Fruit fly (Drosophila melanogaster) whole organism, embryonic: ENCODE data around the gene CG5509.

Experiments used
- BtbVII ChIP-seq: fragments of 200-800 bp; sonication (Bioruptor generic); optimal IDR thresholded peaks from 3 replicates; lab custom pipeline; 2017; ENCODE audit warnings: missing biosample characterization, mild to moderate bottlenecking, missing genetic modification characterization
- CG11085 ChIP-seq: fragments of 200-800 bp; sonication (Bioruptor generic); IDR thresholded peaks from 2 replicates; pipeline ENCODE4 v1.3.6; 2022; ENCODE audit warnings: missing biosample characterization, missing genetic modification characterization
- CG18599 ChIP-seq: fragments of 200-800 bp; sonication (Bioruptor generic); optimal IDR thresholded peaks from 3 replicates; lab custom pipeline; 2017; ENCODE audit warnings: missing biosample characterization, missing genetic modification characterization, mild to moderate bottlenecking, moderate library complexity, missing genetic modification reagents
- CG2120 ChIP-seq: fragments of 200-800 bp; sonication (Bioruptor generic); optimal IDR thresholded peaks from 3 replicates; lab custom pipeline; 2016; ENCODE audit warnings: missing biosample characterization, missing genetic modification characterization
- CG2129 ChIP-seq: fragments of 200-800 bp; sonication (Bioruptor generic); IDR thresholded peaks from 2 replicates; pipeline ENCODE4 v1.3.6; 2022; ENCODE audit warnings: missing biosample characterization, missing genetic modification characterization; ENCODE audit not compliant: partially characterized antibody
- CG3163 ChIP-seq: fragments of 200-800 bp; sonication (Bioruptor generic); optimal IDR thresholded peaks from 3 replicates; lab custom pipeline; 2016; ENCODE audit warnings: missing biosample characterization, missing genetic modification characterization
- CG33557 ChIP-seq: fragments of 200-800 bp; sonication (Bioruptor generic); optimal IDR thresholded peaks from 2 replicates; lab custom pipeline; 2019; ENCODE audit warnings: missing biosample characterization, mild to moderate bottlenecking, missing genetic modification characterization, moderate library complexity
- CG4617 ChIP-seq: fragments of 200-800 bp; sonication (Bioruptor generic); optimal IDR thresholded peaks from 3 replicates; lab custom pipeline; 2016; ENCODE audit warnings: missing biosample characterization, missing genetic modification characterization, borderline replicate concordance
- CG4730 ChIP-seq: fragments of 200-800 bp; sonication (Bioruptor generic); IDR thresholded peaks from 2 replicates; pipeline ENCODE4 v1.3.6; 2022; ENCODE audit warnings: missing biosample characterization, missing genetic modification characterization
- CG5180 ChIP-seq: fragments of 200-800 bp; sonication (Bioruptor generic); optimal IDR thresholded peaks from 3 replicates; lab custom pipeline; 2017; ENCODE audit warnings: missing biosample characterization, missing genetic modification characterization, mild to moderate bottlenecking, moderate library complexity, missing genetic modification reagents
- CG7786 ChIP-seq: fragments of 200-800 bp; sonication (Bioruptor generic); optimal IDR thresholded peaks from 2 replicates; lab custom pipeline; 2016; ENCODE audit warnings: missing biosample characterization, missing genetic modification characterization
- CG8089 ChIP-seq: fragments of 200-800 bp; sonication (Bioruptor generic); optimal IDR thresholded peaks from 3 replicates; lab custom pipeline; 2016; ENCODE audit warnings: missing biosample characterization, missing genetic modification characterization
- CG8359 ChIP-seq: fragments of 200-800 bp; sonication (Bioruptor generic); optimal IDR thresholded peaks from 2 replicates; lab custom pipeline; 2017; ENCODE audit warnings: missing biosample characterization, mild to moderate bottlenecking, missing genetic modification characterization, borderline replicate concordance
- CG9876 ChIP-seq: fragments of 200-800 bp; sonication (Bioruptor generic); optimal IDR thresholded peaks from 2 replicates; lab custom pipeline; 2016; ENCODE audit warnings: missing biosample characterization, missing genetic modification characterization
- CkIIα-i1 ChIP-seq: fragments of 200-800 bp; sonication (Bioruptor generic); IDR thresholded peaks from 2 replicates; pipeline ENCODE4 v1.3.6; 2022; ENCODE audit warnings: missing biosample characterization, missing genetic modification characterization
- D ChIP-seq, 2 experiments: fragments of 200-800 bp in 1 of 2; fragments of >200 bp in 1 of 2; sonication (Bioruptor generic) in 1 of 2; optimal IDR thresholded peaks; 2 replicates in 1 of 2; 3 replicates in 1 of 2; lab custom pipeline; 2017; ENCODE audit warnings: mild to moderate bottlenecking in 1 of 2, missing biosample characterization in 1 of 2, missing genetic modification characterization in 1 of 2, missing genetic modification reagents in 1 of 2
- Eip74EF ChIP-seq, 2 experiments: fragments of 200-800 bp in 1 of 2; fragments of >200 bp in 1 of 2; sonication (Bioruptor generic) in 1 of 2; optimal IDR thresholded peaks; 2 replicates each; lab custom pipeline; 2017 to 2019; ENCODE audit warnings: missing biosample characterization in 2 of 2, missing genetic modification characterization in 2 of 2, mild to moderate bottlenecking in 1 of 2, moderate library complexity in 1 of 2
- Elba2 ChIP-seq: fragments of 200-800 bp; sonication (Bioruptor generic); optimal IDR thresholded peaks from 3 replicates; lab custom pipeline; 2016; ENCODE audit warnings: missing biosample characterization, missing genetic modification characterization
- Fer2 ChIP-seq: fragments of 200-800 bp; sonication (Bioruptor generic); optimal IDR thresholded peaks from 2 replicates; lab custom pipeline; 2018; ENCODE audit warnings: missing biosample characterization, mild to moderate bottlenecking, missing genetic modification characterization, moderate library complexity
- GATAe ChIP-seq: fragments of 200-800 bp; sonication (Bioruptor generic); conservative IDR thresholded peaks from 2 replicates; pipeline ENCODE4 v1.3.6; 2022; ENCODE audit warnings: missing biosample characterization, missing genetic modification characterization
- Gsc ChIP-seq: fragments of 200-800 bp; sonication (Bioruptor generic); IDR thresholded peaks from 2 replicates; pipeline ENCODE4 v1.3.6; 2022; ENCODE audit warnings: missing biosample characterization, missing genetic modification characterization
- Gug ChIP-seq: fragments of 200-800 bp; sonication (Bioruptor generic); IDR thresholded peaks from 4 replicates; pipeline ENCODE4 v1.3.6; 2022; ENCODE audit warnings: missing biosample characterization, missing genetic modification characterization
- HHEX ChIP-seq: fragments of 200-800 bp; sonication (Bioruptor generic); optimal IDR thresholded peaks from 3 replicates; lab custom pipeline; 2017; ENCODE audit warnings: missing biosample characterization, mild to moderate bottlenecking, missing genetic modification characterization, missing genetic modification reagents
- HLHmδ ChIP-seq: fragments of 200-800 bp; sonication (Bioruptor generic); optimal IDR thresholded peaks from 2 replicates; lab custom pipeline; 2018; ENCODE audit warnings: missing biosample characterization, mild to moderate bottlenecking, missing genetic modification characterization, moderate library complexity
- Hr78 ChIP-seq, 2 experiments: fragments of 200-800 bp in 1 of 2; fragments of >200 bp in 1 of 2; sonication (Bioruptor generic) in 1 of 2; optimal IDR thresholded peaks; 2 replicates each; lab custom pipeline; 2017 to 2019; ENCODE audit warnings: missing biosample characterization in 2 of 2, missing genetic modification characterization in 2 of 2, mild to moderate bottlenecking in 1 of 2, moderate library complexity in 1 of 2
- Side ChIP-seq: fragments of 200-800 bp; sonication (Bioruptor generic); optimal IDR thresholded peaks from 2 replicates; lab custom pipeline; 2016; ENCODE audit warnings: missing biosample characterization, missing genetic modification characterization
- Tbp ChIP-seq: fragments of >200 bp; optimal IDR thresholded peaks from 2 replicates; lab custom pipeline; 2018; ENCODE audit warnings: missing biosample characterization, missing genetic modification characterization
- amos ChIP-seq: fragments of 200-800 bp; sonication (Bioruptor generic); IDR thresholded peaks from 2 replicates; pipeline ENCODE4 v1.3.6; 2022; ENCODE audit warnings: missing biosample characterization, missing genetic modification characterization; ENCODE audit not compliant: partially characterized antibody
- bbx ChIP-seq: fragments of 200-800 bp; sonication (Bioruptor generic); IDR thresholded peaks from 2 replicates; pipeline ENCODE4 v1.3.6; 2022; ENCODE audit warnings: missing biosample characterization, missing genetic modification characterization; ENCODE audit not compliant: partially characterized antibody
- cato ChIP-seq: fragments of 200-800 bp; sonication (Bioruptor generic); optimal IDR thresholded peaks from 2 replicates; lab custom pipeline; 2016; ENCODE audit warnings: missing biosample characterization, missing genetic modification characterization, borderline replicate concordance
- emc ChIP-seq: fragments of 200-800 bp; sonication (Bioruptor generic); optimal IDR thresholded peaks from 2 replicates; lab custom pipeline; 2016; ENCODE audit warnings: missing biosample characterization, missing genetic modification characterization
- grn ChIP-seq: fragments of 200-800 bp; sonication (Bioruptor generic); optimal IDR thresholded peaks from 3 replicates; lab custom pipeline; 2017; ENCODE audit warnings: missing biosample characterization, missing genetic modification characterization
- ham ChIP-seq: fragments of 200-800 bp; sonication (Bioruptor generic); IDR thresholded peaks from 2 replicates; pipeline ENCODE4 v1.3.6; 2022; ENCODE audit warnings: missing biosample characterization, missing genetic modification characterization
- ind ChIP-seq: fragments of 200-800 bp; sonication (Bioruptor generic); optimal IDR thresholded peaks from 3 replicates; lab custom pipeline; 2016; ENCODE audit warnings: missing biosample characterization, missing genetic modification characterization
- klu ChIP-seq: fragments of 200-800 bp; sonication (Bioruptor generic); IDR thresholded peaks from 2 replicates; pipeline ENCODE4 v1.3.6; 2022; ENCODE audit warnings: missing biosample characterization, missing genetic modification characterization
- nmo ChIP-seq: fragments of 200-800 bp; sonication (Bioruptor generic); optimal IDR thresholded peaks from 2 replicates; lab custom pipeline; 2018; ENCODE audit warnings: missing biosample characterization, mild to moderate bottlenecking, missing genetic modification characterization, moderate library complexity
- pb ChIP-seq: fragments of 200-800 bp; sonication (Bioruptor generic); optimal IDR thresholded peaks from 3 replicates; lab custom pipeline; 2016; ENCODE audit warnings: missing biosample characterization, missing genetic modification characterization
- salm ChIP-seq: fragments of 200-800 bp; sonication (Bioruptor generic); optimal IDR thresholded peaks from 2 replicates; lab custom pipeline; 2018; ENCODE audit warnings: missing biosample characterization, mild to moderate bottlenecking, missing genetic modification characterization
- sc ChIP-seq, 3 experiments: fragments of >200 bp in 2 of 3; fragments of 200-800 bp in 1 of 3; sonication (Bioruptor generic) in 1 of 3; optimal IDR thresholded peaks; 2 replicates in 2 of 3; 3 replicates in 1 of 3; lab custom pipeline; 2017; ENCODE audit warnings: mild to moderate bottlenecking in 1 of 3, missing biosample characterization in 1 of 3, missing genetic modification characterization in 1 of 3, missing genetic modification reagents in 1 of 3
- stwl ChIP-seq: fragments of 200-800 bp; sonication (Bioruptor generic); optimal IDR thresholded peaks from 3 replicates; lab custom pipeline; 2018; ENCODE audit warnings: missing biosample characterization, mild to moderate bottlenecking, missing genetic modification characterization, moderate library complexity
- sug ChIP-seq: fragments of 200-800 bp; optimal IDR thresholded peaks from 2 replicates; lab custom pipeline; 2019; ENCODE audit warnings: missing biosample characterization, mild to moderate bottlenecking, missing genetic modification characterization, moderate library complexity
- tin ChIP-seq: fragments of 200-800 bp; sonication (Bioruptor generic); optimal IDR thresholded peaks from 3 replicates; lab custom pipeline; 2016; ENCODE audit warnings: missing biosample characterization, missing genetic modification characterization
- tll ChIP-seq, 2 experiments: fragments of 200-800 bp in 1 of 2; fragments of >200 bp in 1 of 2; sonication (Bioruptor generic) in 1 of 2; optimal IDR thresholded peaks; 2 replicates each; lab custom pipeline; 2017 to 2019; ENCODE audit warnings: missing biosample characterization in 2 of 2, missing genetic modification characterization in 2 of 2, mild to moderate bottlenecking in 1 of 2, moderate library complexity in 1 of 2
- trem ChIP-seq: fragments of 200-800 bp; optimal IDR thresholded peaks from 3 replicates; lab custom pipeline; 2019; ENCODE audit warnings: missing biosample characterization, mild to moderate bottlenecking, missing genetic modification characterization, moderate library complexity
- twi ChIP-seq: fragments of 200-800 bp; optimal IDR thresholded peaks from 2 replicates; lab custom pipeline; 2019; ENCODE audit warnings: missing biosample characterization, mild to moderate bottlenecking, missing genetic modification characterization, moderate library complexity
- unpg ChIP-seq: fragments of 200-800 bp; sonication (Bioruptor generic); optimal IDR thresholded peaks from 3 replicates; lab custom pipeline; 2018; ENCODE audit warnings: missing biosample characterization, mild to moderate bottlenecking, missing genetic modification characterization, moderate library complexity
- vvl ChIP-seq: fragments of 200-800 bp; sonication (Bioruptor generic); IDR thresholded peaks from 2 replicates; pipeline ENCODE4 v1.3.6; 2022; ENCODE audit warnings: missing biosample characterization, missing genetic modification characterization

Gene CG5509

dm6 chr3R:12459879-12460522 is 7.7 kb downstream of the CG5509 start, which contains the start of the genes CG5961 and Polr3C:
Gene CG5961 (minus strand): TSS chr3R:12460294.
Gene Polr3C (plus strand): TSS chr3R:12460414.
- TF ChIP-seq HLHmδ (GFP tag; lab: Kevin White, UChicago), result no peak
- no peak for TF ChIP-seq BtbVII
- TF ChIP-seq Tbp (GFP tag; lab: Kevin White, UChicago), result no peak
- TF ChIP-seq trem (tag; lab: Kevin White, UChicago), result peak; percentile 61
- no peak for TF ChIP-seq Side (GFP tag; lab: Kevin White, UChicago)
- TF ChIP-seq Gsc, result no peak
- TF ChIP-seq CG11085, result no peak
- TF ChIP-seq pb, result no peak
- TF ChIP-seq tin (GFP tag; lab: Kevin White, UChicago), result no peak
- TF ChIP-seq stwl (tag; lab: Kevin White, UChicago), result peak; percentile 63
- peak; percentile 24 for TF ChIP-seq grn (GFP tag; lab: Kevin White, UChicago)
- no peak for TF ChIP-seq CG7786
- no peak for TF ChIP-seq Gug
- peak; percentile 10 for TF ChIP-seq CG2120 (GFP tag; lab: Kevin White, UChicago)
- TF ChIP-seq tll (GFP tag; optimal IDR thresholded peaks at IDR 0.05; lab: Kevin White, UChicago), result peak in 1 of 2 experiments; percentile 65
- no peak for TF ChIP-seq CG9876 (GFP tag; lab: Kevin White, UChicago)
- TF ChIP-seq CG4730 (GFP tag; lab: Robert Waterston, UW), result no peak
- TF ChIP-seq klu (GFP tag; lab: Robert Waterston, UW), result no peak
- no peak for TF ChIP-seq CkIIα-i1 (GFP tag; lab: Robert Waterston, UW)
- TF ChIP-seq Eip74EF (GFP tag; optimal IDR thresholded peaks at IDR 0.05; lab: Kevin White, UChicago), result no peak
- TF ChIP-seq HHEX, result no peak
- no peak for TF ChIP-seq CG5180
- TF ChIP-seq amos (GFP tag; lab: Robert Waterston, UW), result no peak
- no peak for TF ChIP-seq unpg
- TF ChIP-seq D (optimal IDR thresholded peaks at IDR 0.05; lab: Kevin White, UChicago), result no peak
- no peak for TF ChIP-seq D (GFP tag; optimal IDR thresholded peaks at IDR 0.05; lab: Kevin White, UChicago)
- peak; percentile 35 for TF ChIP-seq CG3163 (GFP tag; lab: Kevin White, UChicago)
- TF ChIP-seq sug (tag; lab: Kevin White, UChicago), result peak; percentile 6
- no peak for TF ChIP-seq CG8359 (GFP tag; lab: Kevin White, UChicago)
- no peak for TF ChIP-seq sc (optimal IDR thresholded peaks at IDR 0.05; lab: Kevin White, UChicago)
- TF ChIP-seq sc (GFP tag; optimal IDR thresholded peaks at IDR 0.05; lab: Kevin White, UChicago), result no peak
- 0 out of 2 replicates have a peak, but pooled peaks have one; percentile 31 for TF ChIP-seq bbx (GFP tag; lab: Robert Waterston, UW)
- TF ChIP-seq GATAe, result no peak
- TF ChIP-seq nmo (GFP tag; lab: Kevin White, UChicago), result peak; percentile 42
- no peak for TF ChIP-seq salm (tag; lab: Kevin White, UChicago)
- TF ChIP-seq CG8089 (GFP tag; lab: Kevin White, UChicago), result no peak
- no peak for TF ChIP-seq CG33557 (GFP tag; lab: Kevin White, UChicago)
- no peak for TF ChIP-seq Elba2
- TF ChIP-seq ind (GFP tag; lab: Kevin White, UChicago), result no peak
- TF ChIP-seq CG2129, result 0 out of 2 replicates have a peak, but pooled peaks have one; percentile 25
- TF ChIP-seq ham (GFP tag; lab: Robert Waterston, UW), result no peak
- no peak for TF ChIP-seq cato (GFP tag; lab: Kevin White, UChicago)
- no peak for TF ChIP-seq emc (GFP tag; lab: Kevin White, UChicago)
- TF ChIP-seq CG4617 (GFP tag; lab: Kevin White, UChicago), result peak; percentile 10
- no peak for TF ChIP-seq twi (tag; lab: Kevin White, UChicago)
- TF ChIP-seq Hr78 (GFP tag; optimal IDR thresholded peaks at IDR 0.05; lab: Kevin White, UChicago), result no peak
- TF ChIP-seq Fer2 (tag; lab: Kevin White, UChicago), result no peak
- TF ChIP-seq CG18599 (GFP tag; lab: Kevin White, UChicago), result no peak
- TF ChIP-seq vvl (GFP tag; lab: Robert Waterston, UW), result no peak
